Worm (Caenorhabditis elegans) whole organism, L1 larva: ENCODE measurements around the gene F41G3.5.
A peak's percentile ranks its signal among the peaks of the same experiment; 100 is the strongest.

Experiments used
- C16A3.4 ChIP-seq: fragments of 150-350 bp; optimal IDR thresholded peaks from 2 replicates; lab custom pipeline; 2014; ENCODE audit warnings: missing biosample characterization, missing genetic modification characterization
- F16B12.6 ChIP-seq: fragments of 150-350 bp; optimal IDR thresholded peaks from 2 replicates; lab custom pipeline; 2014; ENCODE audit warnings: missing biosample characterization, missing genetic modification characterization
- aha-1 ChIP-seq: fragments of 150-350 bp; optimal IDR thresholded peaks from 2 replicates; lab custom pipeline; 2014; ENCODE audit warnings: missing biosample characterization, missing genetic modification characterization
- aly-2 ChIP-seq: fragments of 150-350 bp; optimal IDR thresholded peaks from 2 replicates; lab custom pipeline; 2014; ENCODE audit warnings: missing biosample characterization, missing genetic modification characterization
- blmp-1 ChIP-seq: fragments of 150-350 bp; optimal IDR thresholded peaks from 2 replicates; lab custom pipeline; 2014; ENCODE audit warnings: missing biosample characterization, missing genetic modification characterization
- ceh-63 ChIP-seq: fragments of 200-800 bp; sonication (Bioruptor generic); optimal IDR thresholded peaks from 2 replicates; lab custom pipeline; 2018; ENCODE audit warnings: mild to moderate bottlenecking, missing genetic modification characterization, missing compliant biosample characterization
- ceh-8 ChIP-seq: fragments of 200-800 bp; sonication (Bioruptor generic); optimal IDR thresholded peaks from 2 replicates; lab custom pipeline; 2018; ENCODE audit warnings: mild to moderate bottlenecking, missing genetic modification characterization, moderate library complexity, missing compliant biosample characterization
- ceh-88 ChIP-seq: fragments of 200-800 bp; sonication (Bioruptor generic); IDR thresholded peaks from 2 replicates; pipeline ENCODE4 v1.3.6; 2022; ENCODE audit warnings: missing genetic modification characterization, missing compliant biosample characterization
- ces-1 ChIP-seq: fragments of 150-350 bp; optimal IDR thresholded peaks from 2 replicates; lab custom pipeline; 2014; ENCODE audit warnings: missing biosample characterization, missing genetic modification reagents, missing genetic modification characterization
- dsc-1 ChIP-seq: sonication (generic microtip); optimal IDR thresholded peaks from 2 replicates; lab custom pipeline; 2016; ENCODE audit warnings: mild to moderate bottlenecking, missing genetic modification characterization, missing compliant biosample characterization
- efl-3 ChIP-seq: fragments of 200-800 bp; sonication (Bioruptor generic); optimal IDR thresholded peaks from 2 replicates; lab custom pipeline; 2018; ENCODE audit warnings: mild to moderate bottlenecking, missing genetic modification characterization, missing compliant biosample characterization
- fkh-10 ChIP-seq: sonication (generic microtip); optimal IDR thresholded peaks from 2 replicates; lab custom pipeline; 2017; ENCODE audit warnings: missing biosample characterization, missing genetic modification reagents, missing genetic modification characterization
- fkh-4 ChIP-seq: sonication (generic microtip); optimal IDR thresholded peaks from 2 replicates; lab custom pipeline; 2016; ENCODE audit warnings: missing compliant biosample characterization, missing genetic modification characterization, borderline replicate concordance
- fos-1 ChIP-seq: fragments of 150-350 bp; optimal IDR thresholded peaks from 2 replicates; lab custom pipeline; 2014; ENCODE audit warnings: missing biosample characterization, missing genetic modification characterization
- grh-1 ChIP-seq: fragments of 200-800 bp; sonication (Bioruptor generic); IDR thresholded peaks from 2 replicates; pipeline ENCODE4 v1.3.6; 2022; ENCODE audit warnings: missing genetic modification reagents, missing genetic modification characterization, missing compliant biosample characterization
- hlh-17 ChIP-seq: fragments of 200-800 bp; sonication (Bioruptor generic); optimal IDR thresholded peaks from 2 replicates; lab custom pipeline; 2018; ENCODE audit warnings: missing genetic modification characterization, mild to moderate bottlenecking, missing compliant biosample characterization, moderate library complexity, borderline replicate concordance
- jun-1 ChIP-seq: fragments of 150-350 bp; optimal IDR thresholded peaks from 2 replicates; lab custom pipeline; 2014; ENCODE audit warnings: missing biosample characterization, missing genetic modification reagents, missing genetic modification characterization
- lin-14 ChIP-seq: fragments of 200-800 bp; sonication (Bioruptor generic); optimal IDR thresholded peaks from 2 replicates; lab custom pipeline; 2018; ENCODE audit warnings: mild to moderate bottlenecking, missing genetic modification characterization, moderate library complexity, missing compliant biosample characterization
- lir-3 ChIP-seq: sonication (generic microtip); optimal IDR thresholded peaks from 2 replicates; lab custom pipeline; 2016; ENCODE audit warnings: mild to moderate bottlenecking, missing genetic modification characterization, moderate library complexity, missing compliant biosample characterization; ENCODE audit not compliant: poor library complexity
- lsy-2 ChIP-seq, 2 experiments: fragments of 150-350 bp; optimal IDR thresholded peaks; 2 replicates each; lab custom pipeline; 2014; ENCODE audit warnings: missing biosample characterization in 2 of 2, missing genetic modification characterization in 2 of 2
- mab-9 ChIP-seq: fragments of 200-800 bp; sonication (Bioruptor generic); IDR thresholded peaks from 2 replicates; pipeline ENCODE4 v1.3.6; 2022; ENCODE audit warnings: missing genetic modification reagents, missing genetic modification characterization, missing compliant biosample characterization
- mep-1 ChIP-seq: fragments of 150-350 bp; optimal IDR thresholded peaks from 2 replicates; lab custom pipeline; 2014; ENCODE audit warnings: missing biosample characterization, missing genetic modification characterization
- nhr-11 ChIP-seq: fragments of 150-350 bp; optimal IDR thresholded peaks from 2 replicates; lab custom pipeline; 2014; ENCODE audit warnings: missing biosample characterization, missing genetic modification characterization
- nhr-12 ChIP-seq: sonication (generic microtip); optimal IDR thresholded peaks from 2 replicates; lab custom pipeline; 2017; ENCODE audit warnings: missing biosample characterization, missing genetic modification characterization
- nhr-237 ChIP-seq: fragments of 150-350 bp; optimal IDR thresholded peaks from 2 replicates; lab custom pipeline; 2014; ENCODE audit warnings: missing biosample characterization, missing genetic modification characterization
- nhr-28 ChIP-seq: fragments of 150-350 bp; optimal IDR thresholded peaks from 2 replicates; lab custom pipeline; 2014; ENCODE audit warnings: missing biosample characterization, missing genetic modification characterization
- nhr-47 ChIP-seq: sonication (generic microtip); optimal IDR thresholded peaks from 2 replicates; lab custom pipeline; 2016; ENCODE audit warnings: mild to moderate bottlenecking, missing genetic modification characterization, moderate library complexity, missing compliant biosample characterization
- nhr-71 ChIP-seq: sonication (generic microtip); optimal IDR thresholded peaks from 2 replicates; lab custom pipeline; 2016; ENCODE audit warnings: mild to moderate bottlenecking, missing genetic modification characterization, moderate library complexity, missing compliant biosample characterization
- nhr-76 ChIP-seq: sonication (generic microtip); optimal IDR thresholded peaks from 2 replicates; lab custom pipeline; 2017; ENCODE audit warnings: missing biosample characterization, missing genetic modification characterization
- nhr-77 ChIP-seq: fragments of 150-350 bp; optimal IDR thresholded peaks from 2 replicates; lab custom pipeline; 2014; ENCODE audit warnings: missing biosample characterization, missing genetic modification characterization
- pax-3 ChIP-seq: fragments of 200-800 bp; sonication (Bioruptor generic); optimal IDR thresholded peaks from 2 replicates; lab custom pipeline; 2018; ENCODE audit warnings: mild to moderate bottlenecking, missing genetic modification characterization, moderate library complexity, missing compliant biosample characterization
- pqm-1 ChIP-seq: sonication (generic microtip); optimal IDR thresholded peaks from 3 replicates; lab custom pipeline; 2017; ENCODE audit warnings: missing biosample characterization, missing genetic modification characterization
- rnt-1 ChIP-seq: sonication (generic microtip); optimal IDR thresholded peaks from 2 replicates; lab custom pipeline; 2016; ENCODE audit warnings: mild to moderate bottlenecking, missing genetic modification characterization, moderate library complexity, missing compliant biosample characterization
- skn-1 ChIP-seq: fragments of 150-350 bp; optimal IDR thresholded peaks from 2 replicates; lab custom pipeline; 2014; ENCODE audit warnings: missing biosample characterization, missing genetic modification characterization
- snpc-4 ChIP-seq: fragments of 150-350 bp; optimal IDR thresholded peaks from 2 replicates; lab custom pipeline; 2014; ENCODE audit warnings: missing biosample characterization, missing genetic modification characterization
- snu-23 ChIP-seq: sonication (generic microtip); optimal IDR thresholded peaks from 2 replicates; lab custom pipeline; 2016; ENCODE audit warnings: missing genetic modification characterization, missing compliant biosample characterization
- sox-4 ChIP-seq: sonication (generic microtip); optimal IDR thresholded peaks from 2 replicates; lab custom pipeline; 2016; ENCODE audit warnings: missing genetic modification characterization, missing compliant biosample characterization
- sup-37 ChIP-seq: fragments of 200-800 bp; sonication (Bioruptor generic); optimal IDR thresholded peaks from 2 replicates; lab custom pipeline; 2018; ENCODE audit warnings: mild to moderate bottlenecking, missing genetic modification characterization, missing compliant biosample characterization
- swsn-7 ChIP-seq: sonication (generic microtip); optimal IDR thresholded peaks from 2 replicates; lab custom pipeline; 2016; ENCODE audit warnings: missing genetic modification characterization, missing compliant biosample characterization
- unc-30 ChIP-seq: sonication (generic microtip); optimal IDR thresholded peaks from 2 replicates; lab custom pipeline; 2017; ENCODE audit warnings: missing biosample characterization, missing genetic modification characterization
- unc-62 ChIP-seq: fragments of 150-350 bp; optimal IDR thresholded peaks from 2 replicates; lab custom pipeline; 2014; ENCODE audit warnings: missing biosample characterization, missing genetic modification reagents, missing genetic modification characterization
- unc-98 ChIP-seq: fragments of 200-800 bp; sonication (Bioruptor generic); IDR thresholded peaks from 2 replicates; pipeline ENCODE4 v1.3.6; 2022; ENCODE audit warnings: missing genetic modification characterization, missing compliant biosample characterization
- vab-15 ChIP-seq: sonication (generic microtip); optimal IDR thresholded peaks from 2 replicates; lab custom pipeline; 2017; ENCODE audit warnings: missing genotype, mild to moderate bottlenecking, missing genetic modification characterization, missing compliant biosample characterization
- xbp-1 ChIP-seq: sonication (generic microtip); optimal IDR thresholded peaks from 2 replicates; lab custom pipeline; 2016; ENCODE audit warnings: missing genetic modification characterization, missing compliant biosample characterization
- zip-4 ChIP-seq: fragments of 200-800 bp; sonication (Bioruptor generic); optimal IDR thresholded peaks from 2 replicates; lab custom pipeline; 2018; ENCODE audit warnings: mild to moderate bottlenecking, missing genetic modification characterization, moderate library complexity, missing compliant biosample characterization
- ztf-11 ChIP-seq, 2 experiments: sonication (generic microtip); optimal IDR thresholded peaks; 2 replicates each; lab custom pipeline; 2016 to 2017; ENCODE audit warnings: missing genetic modification characterization in 2 of 2, missing biosample characterization in 1 of 2, missing compliant biosample characterization in 1 of 2
- ztf-4 ChIP-seq: fragments of 150-350 bp; optimal IDR thresholded peaks from 2 replicates; lab custom pipeline; 2014; ENCODE audit warnings: missing biosample characterization, missing genetic modification characterization

The F41G3.5 gene

ce11 chrII:6782738-6783163 is 36.2 kb downstream of the F41G3.5 start (continued):
- TF ChIP-seq skn-1 (tag; lab: Kevin White, UChicago) (peak; percentile 65), vab-15 (tag; lab: Kevin White, UChicago) (no peak), sox-4 (tag; lab: Kevin White, UChicago) (no peak), swsn-7 (tag; lab: Kevin White, UChicago) (peak; percentile 37), lir-3 (peak; percentile 7), xbp-1 (peak; percentile 7), aha-1 (no peak), ceh-63 (GFP tag; lab: Kevin White, UChicago) (no peak), unc-62 (GFP tag; lab: Kevin White, UChicago) (no peak), C16A3.4 (peak; percentile 36), grh-1 (GFP tag; lab: Robert Waterston, UW) (no peak), snpc-4 (tag; lab: Kevin White, UChicago) (peak; percentile 40), fos-1 (tag; lab: Kevin White, UChicago) (no peak), ceh-88 (GFP tag; lab: Robert Waterston, UW) (no peak), nhr-76 (tag; lab: Kevin White, UChicago) (no peak), pqm-1 (no peak), hlh-17 (GFP tag; lab: Kevin White, UChicago) (no peak), pax-3 (tag; lab: Kevin White, UChicago) (peak; percentile 70), nhr-77 (tag; lab: Kevin White, UChicago) (no peak), jun-1 (tag; lab: Kevin White, UChicago) (peak; percentile 51), lin-14 (GFP tag; lab: Kevin White, UChicago) (peak; percentile 87), nhr-237 (no peak), snu-23 (GFP tag; lab: Kevin White, UChicago) (peak; percentile 58), nhr-12 (tag; lab: Kevin White, UChicago) (no peak), F16B12.6 (tag; lab: Kevin White, UChicago) (no peak), efl-3 (GFP tag; lab: Kevin White, UChicago) (no peak), unc-30 (tag; lab: Kevin White, UChicago) (no peak), ceh-8 (GFP tag; lab: Kevin White, UChicago) (no peak), sup-37 (no peak), lsy-2 (tag; optimal IDR thresholded peaks at IDR 0.05; lab: Kevin White, UChicago) (peak; percentile 49 to 75), nhr-11 (no peak), nhr-71 (tag; lab: Kevin White, UChicago) (peak; percentile 75), rnt-1 (tag; lab: Kevin White, UChicago) (peak; percentile 55), aly-2 (no peak), ces-1 (no peak), ztf-4 (tag; lab: Kevin White, UChicago) (peak; percentile 36), mep-1 (peak; percentile 50), zip-4 (peak; percentile 93), blmp-1 (tag; lab: Kevin White, UChicago) (no peak), mab-9 (GFP tag; lab: Robert Waterston, UW) (no peak), dsc-1 (tag; lab: Kevin White, UChicago) (no peak), nhr-28 (no peak), fkh-4 (tag; lab: Kevin White, UChicago) (no peak), unc-98 (GFP tag; lab: Robert Waterston, UW) (no peak), fkh-10 (GFP tag; lab: Kevin White, UChicago) (peak; percentile 1), ztf-11 (tag; optimal IDR thresholded peaks at IDR 0.05; lab: Kevin White, UChicago) (no peak), nhr-47 (peak; percentile 65)
